Worm (Caenorhabditis elegans) whole organism, L2 larva: ENCODE results near the gene droe-4.

Source experiments
- C34F6.9 ChIP-seq: fragments of 150-350 bp; optimal IDR thresholded peaks from 2 replicates; lab custom pipeline; 2014; ENCODE audit warnings: missing biosample characterization, missing genetic modification characterization
- F13H6.1 ChIP-seq: sonication (generic microtip); optimal IDR thresholded peaks from 2 replicates; lab custom pipeline; 2016; ENCODE audit warnings: missing genetic modification characterization, missing compliant biosample characterization
- R02D3.7 ChIP-seq: fragments of 150-350 bp; optimal IDR thresholded peaks from 2 replicates; lab custom pipeline; 2014; ENCODE audit warnings: missing biosample characterization, missing genetic modification characterization
- Y55F3AM.14 ChIP-seq: fragments of 200-800 bp; sonication (Bioruptor generic); optimal IDR thresholded peaks from 2 replicates; lab custom pipeline; 2018; ENCODE audit warnings: mild to moderate bottlenecking, missing genetic modification characterization, missing compliant biosample characterization
- blmp-1 ChIP-seq: sonication (generic microtip); optimal IDR thresholded peaks from 2 replicates; lab custom pipeline; 2017; ENCODE audit warnings: missing genetic modification characterization, mild to moderate bottlenecking, missing compliant biosample characterization, antibody characterized with exemption, moderate library complexity; ENCODE audit not compliant: insufficient read depth
- ceh-82 ChIP-seq: fragments of 150-350 bp; optimal IDR thresholded peaks from 2 replicates; lab custom pipeline; 2014; ENCODE audit warnings: missing biosample characterization, missing genetic modification characterization
- crh-2 ChIP-seq: sonication (generic microtip); optimal IDR thresholded peaks from 2 replicates; lab custom pipeline; 2017; ENCODE audit warnings: missing biosample characterization, missing genetic modification characterization
- dmd-4 ChIP-seq: sonication (generic microtip); optimal IDR thresholded peaks from 2 replicates; lab custom pipeline; 2017; ENCODE audit warnings: missing biosample characterization, missing genetic modification characterization
- elt-1 ChIP-seq: fragments of 150-350 bp; optimal IDR thresholded peaks from 2 replicates; lab custom pipeline; 2014; ENCODE audit warnings: missing biosample characterization, missing genetic modification characterization
- elt-3 ChIP-seq: sonication (generic microtip); optimal IDR thresholded peaks from 2 replicates; lab custom pipeline; 2017; ENCODE audit warnings: missing biosample characterization, missing genetic modification characterization
- fos-1 ChIP-seq: fragments of 150-350 bp; optimal IDR thresholded peaks from 2 replicates; lab custom pipeline; 2014; ENCODE audit warnings: missing biosample characterization, missing genetic modification characterization
- gmeb-1 ChIP-seq: fragments of 150-350 bp; optimal IDR thresholded peaks from 2 replicates; lab custom pipeline; 2014; ENCODE audit warnings: missing biosample characterization, missing genetic modification characterization
- lin-11 ChIP-seq: fragments of 150-350 bp; sonication (generic microtip); optimal IDR thresholded peaks from 2 replicates; lab custom pipeline; 2014; ENCODE audit warnings: missing biosample characterization, missing genetic modification characterization, inconsistent platforms, mixed read lengths
- lin-13 ChIP-seq: fragments of 150-350 bp; optimal IDR thresholded peaks from 2 replicates; lab custom pipeline; 2014; ENCODE audit warnings: missing biosample characterization, missing genetic modification reagents, missing genetic modification characterization
- lsy-2 ChIP-seq, 2 experiments: fragments of 150-350 bp in 1 of 2; sonication (generic microtip) in 1 of 2; optimal IDR thresholded peaks; 2 replicates each; lab custom pipeline; 2014 to 2017; ENCODE audit warnings: missing biosample characterization in 2 of 2, missing genetic modification characterization in 2 of 2
- mab-5 ChIP-seq: fragments of 150-350 bp; optimal IDR thresholded peaks from 2 replicates; lab custom pipeline; 2014; ENCODE audit warnings: missing biosample characterization, missing genetic modification characterization
- mdl-1 ChIP-seq, 2 experiments: fragments of 150-350 bp in 1 of 2; sonication (generic microtip) in 1 of 2; optimal IDR thresholded peaks; 2 replicates each; lab custom pipeline; 2017; ENCODE audit warnings: missing biosample characterization in 2 of 2, missing genetic modification characterization in 2 of 2
- nhr-11 ChIP-seq: fragments of 150-350 bp; optimal IDR thresholded peaks from 2 replicates; lab custom pipeline; 2014; ENCODE audit warnings: missing biosample characterization, missing genetic modification characterization
- nhr-12 ChIP-seq: fragments of 150-350 bp; optimal IDR thresholded peaks from 2 replicates; lab custom pipeline; 2014; ENCODE audit warnings: missing biosample characterization, missing genetic modification characterization
- nhr-129 ChIP-seq: fragments of 150-350 bp; optimal IDR thresholded peaks from 2 replicates; lab custom pipeline; 2014; ENCODE audit warnings: missing biosample characterization, missing genetic modification characterization
- nhr-237 ChIP-seq: fragments of 150-350 bp; optimal IDR thresholded peaks from 2 replicates; lab custom pipeline; 2014; ENCODE audit warnings: missing biosample characterization, missing genetic modification characterization
- nhr-25 ChIP-seq: fragments of 150-350 bp; sonication (generic microtip); optimal IDR thresholded peaks from 3 replicates; lab custom pipeline; 2014; ENCODE audit warnings: missing biosample characterization, missing genetic modification characterization
- nhr-77 ChIP-seq: fragments of 150-350 bp; optimal IDR thresholded peaks from 2 replicates; lab custom pipeline; 2014; ENCODE audit warnings: missing biosample characterization, missing genetic modification characterization
- peb-1 ChIP-seq: fragments of 150-350 bp; optimal IDR thresholded peaks from 2 replicates; lab custom pipeline; 2014; ENCODE audit warnings: missing biosample characterization, missing genetic modification characterization
- sem-4 ChIP-seq: fragments of 150-350 bp; optimal IDR thresholded peaks from 2 replicates; lab custom pipeline; 2014; ENCODE audit warnings: missing biosample characterization, missing genetic modification reagents, missing genetic modification characterization
- skn-1 ChIP-seq: sonication (generic microtip); optimal IDR thresholded peaks from 2 replicates; lab custom pipeline; 2017; ENCODE audit warnings: missing biosample characterization, missing genetic modification characterization
- sma-3 ChIP-seq: sonication (generic microtip); optimal IDR thresholded peaks from 2 replicates; lab custom pipeline; 2016; ENCODE audit warnings: missing genetic modification reagents, missing genetic modification characterization, missing compliant biosample characterization
- sma-9 ChIP-seq, 2 experiments: fragments of 150-350 bp in 1 of 2; sonication (generic microtip) in 1 of 2; optimal IDR thresholded peaks; 2 replicates each; lab custom pipeline; 2014 to 2016; ENCODE audit warnings: missing genetic modification characterization in 2 of 2, mild to moderate bottlenecking in 1 of 2, missing biosample characterization in 1 of 2, missing compliant biosample characterization in 1 of 2, missing genetic modification reagents in 1 of 2, moderate library complexity in 1 of 2
- snpc-4 ChIP-seq: fragments of 150-350 bp; optimal IDR thresholded peaks from 2 replicates; lab custom pipeline; 2014; ENCODE audit warnings: missing biosample characterization, missing genetic modification characterization
- unc-55 ChIP-seq: fragments of 150-350 bp; sonication (generic microtip); optimal IDR thresholded peaks from 3 replicates; lab custom pipeline; 2014; ENCODE audit warnings: missing biosample characterization, missing genetic modification reagents, missing genetic modification characterization
- unc-62 ChIP-seq: fragments of 150-350 bp; optimal IDR thresholded peaks from 2 replicates; lab custom pipeline; 2014; ENCODE audit warnings: missing biosample characterization, missing genetic modification reagents, missing genetic modification characterization
- zag-1 ChIP-seq: fragments of 150-350 bp; optimal IDR thresholded peaks from 2 replicates; lab custom pipeline; 2014; ENCODE audit warnings: missing biosample characterization, missing genetic modification characterization
- ztf-1 ChIP-seq: fragments of 200-800 bp; sonication (Bioruptor generic); conservative IDR thresholded peaks from 2 replicates; pipeline ENCODE4 v1.3.6; 2022; ENCODE audit warnings: missing genetic modification characterization, missing compliant biosample characterization
- ztf-11 ChIP-seq: sonication (generic microtip); optimal IDR thresholded peaks from 2 replicates; lab custom pipeline; 2017; ENCODE audit warnings: missing biosample characterization, missing genetic modification characterization
- ztf-4 ChIP-seq: fragments of 150-350 bp; optimal IDR thresholded peaks from 2 replicates; lab custom pipeline; 2014; ENCODE audit warnings: missing biosample characterization, missing genetic modification characterization

droe-4 gene

DNA sequence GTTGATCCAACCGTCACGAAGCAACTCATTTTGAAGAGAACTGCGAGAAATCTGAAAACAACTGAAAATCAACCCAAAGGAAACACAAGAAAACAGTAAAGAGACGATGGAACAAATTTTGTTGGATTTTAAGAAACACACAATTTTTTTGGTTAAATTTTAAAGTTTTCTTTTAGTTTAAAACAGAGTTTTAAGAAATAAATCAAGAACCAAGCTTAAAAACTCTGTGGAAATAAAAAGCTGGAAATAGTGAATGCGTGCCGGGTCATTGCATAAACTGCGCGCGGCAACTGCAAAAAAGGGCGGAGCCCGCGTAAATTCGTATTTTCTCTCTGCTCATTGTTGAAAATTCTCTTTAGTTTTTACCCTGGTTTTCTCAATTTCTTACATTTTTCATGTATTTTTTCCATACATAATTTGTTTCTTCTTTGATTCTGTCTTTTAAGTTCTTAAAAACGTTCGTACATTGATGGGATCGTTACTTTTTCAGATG lies 30.5 kb upstream of the droe-4 start, which contains the start of the genes algn-13 and R10D12.13:
algn-13 (minus strand) TSS at position 51 of the 493 bp plus-strand sequence.
R10D12.13 (plus strand) TSS at position 491 of the 493 bp plus-strand sequence.
- peak; percentile 56 for TF ChIP-seq mab-5 (tag; lab: Kevin White, UChicago)
- peak; percentile 55 for TF ChIP-seq nhr-129 (tag; lab: Kevin White, UChicago)
- no peak for TF ChIP-seq fos-1 (tag; lab: Kevin White, UChicago)
- TF ChIP-seq snpc-4 (tag; lab: Kevin White, UChicago): peak; percentile 30
- TF ChIP-seq F13H6.1 (tag; lab: Kevin White, UChicago): peak; percentile 64
- TF ChIP-seq ztf-4: peak; percentile 2
- TF ChIP-seq sma-3: peak; percentile 48
- TF ChIP-seq lin-13 (GFP tag; lab: Kevin White, UChicago): peak; percentile 52
- TF ChIP-seq lsy-2 (tag; optimal IDR thresholded peaks at IDR 0.05; lab: Kevin White, UChicago): peak in 1 of 2 experiments; percentile 70
- TF ChIP-seq sem-4 (tag; lab: Kevin White, UChicago): peak; percentile 70
- TF ChIP-seq sma-9 (GFP tag; optimal IDR thresholded peaks at IDR 0.05; lab: Kevin White, UChicago): peak; percentile 70
- TF ChIP-seq sma-9 (tag; optimal IDR thresholded peaks at IDR 0.05; lab: Kevin White, UChicago): no peak
- TF ChIP-seq R02D3.7: no peak
- no peak for TF ChIP-seq crh-2 (tag; lab: Kevin White, UChicago)
- TF ChIP-seq nhr-237 (tag; lab: Kevin White, UChicago): no peak
- TF ChIP-seq nhr-12 (tag; lab: Kevin White, UChicago): no peak
- TF ChIP-seq zag-1 (tag; lab: Kevin White, UChicago): no peak
- no peak for TF ChIP-seq blmp-1 (tag; lab: Kevin White, UChicago)
- TF ChIP-seq unc-55 (GFP tag; lab: Kevin White, UChicago): peak; percentile 78
- peak; percentile 43 for TF ChIP-seq nhr-25 (tag; lab: Kevin White, UChicago)
- TF ChIP-seq ztf-11 (tag; lab: Kevin White, UChicago): no peak
- TF ChIP-seq gmeb-1 (tag; lab: Kevin White, UChicago): peak; percentile 74
- TF ChIP-seq lin-11 (tag; lab: Kevin White, UChicago): peak; percentile 60
- no peak for TF ChIP-seq skn-1 (tag; lab: Kevin White, UChicago)
- peak; percentile 37 for TF ChIP-seq C34F6.9 (tag; lab: Kevin White, UChicago)
- no peak for TF ChIP-seq nhr-77
- no peak for TF ChIP-seq dmd-4 (tag; lab: Kevin White, UChicago)
- no peak for TF ChIP-seq mdl-1 (tag; optimal IDR thresholded peaks at IDR 0.05; lab: Kevin White, UChicago)
- no peak for TF ChIP-seq elt-1
- no peak for TF ChIP-seq nhr-11

- peak; percentile 98 for TF ChIP-seq blmp-1 (tag; lab: Kevin White, UChicago)
- TF ChIP-seq zag-1 (tag; lab: Kevin White, UChicago): no peak
- peak; percentile 13 for TF ChIP-seq sma-9 (GFP tag; optimal IDR thresholded peaks at IDR 0.05; lab: Kevin White, UChicago)
- no peak for TF ChIP-seq sma-9 (tag; optimal IDR thresholded peaks at IDR 0.05; lab: Kevin White, UChicago)
These were observed 29.0 kb upstream of the droe-4 start, which contains the start of gene sao-1 for ce11 chrV:13963279-13963976. sao-1 (plus strand) TSS chrV:13963926.

DNA sequence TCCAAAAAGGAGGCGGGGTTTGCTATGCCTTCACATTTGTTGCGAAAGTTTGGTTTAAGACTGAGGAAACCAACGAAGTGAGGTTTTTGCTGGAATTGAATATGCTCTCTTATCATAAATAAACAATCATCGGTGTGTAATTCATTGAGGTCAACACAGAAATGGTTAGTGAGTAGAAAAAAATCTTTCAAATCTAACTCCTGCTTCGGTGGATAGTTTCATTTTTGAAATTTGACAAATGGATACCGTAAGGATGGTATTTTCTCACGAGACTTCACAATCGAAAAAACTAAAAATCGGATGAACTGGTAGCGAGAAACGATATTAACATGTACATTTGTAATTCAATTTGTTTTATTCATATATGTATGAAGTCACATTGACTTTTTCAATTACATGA lies 11.6 kb upstream of the droe-4 start, which contains the start of gene eol-1:
eol-1 (minus strand) TSS at position 101 of the 400 bp plus-strand sequence.
- no peak for TF ChIP-seq nhr-25 (tag; lab: Kevin White, UChicago)
- no peak for TF ChIP-seq sem-4 (tag; lab: Kevin White, UChicago)
- no peak for TF ChIP-seq ceh-82
- TF ChIP-seq unc-62 (GFP tag; lab: Kevin White, UChicago): no peak

ce11 chrV:13981677-13982076 lies 10.8 kb upstream of the droe-4 start:
- no peak for TF ChIP-seq gmeb-1 (tag; lab: Kevin White, UChicago)
- TF ChIP-seq zag-1 (tag; lab: Kevin White, UChicago): no peak
- no peak for TF ChIP-seq sem-4 (tag; lab: Kevin White, UChicago)
- TF ChIP-seq Y55F3AM.14 (GFP tag; lab: Kevin White, UChicago): no peak
- TF ChIP-seq lin-13 (GFP tag; lab: Kevin White, UChicago): no peak
- no peak for TF ChIP-seq elt-1
- TF ChIP-seq lin-11 (tag; lab: Kevin White, UChicago): no peak
- TF ChIP-seq ztf-11 (tag; lab: Kevin White, UChicago): no peak
- TF ChIP-seq ztf-1 (GFP tag; lab: Robert Waterston, UW): no peak
- TF ChIP-seq blmp-1 (tag; lab: Kevin White, UChicago): no peak
- TF ChIP-seq fos-1 (tag; lab: Kevin White, UChicago): no peak
- TF ChIP-seq peb-1 (tag; lab: Kevin White, UChicago): no peak
- TF ChIP-seq elt-3: no peak
